Worm (Caenorhabditis elegans): ENCODE data around the gene nhr-103.

The nhr-103 gene

DNA sequence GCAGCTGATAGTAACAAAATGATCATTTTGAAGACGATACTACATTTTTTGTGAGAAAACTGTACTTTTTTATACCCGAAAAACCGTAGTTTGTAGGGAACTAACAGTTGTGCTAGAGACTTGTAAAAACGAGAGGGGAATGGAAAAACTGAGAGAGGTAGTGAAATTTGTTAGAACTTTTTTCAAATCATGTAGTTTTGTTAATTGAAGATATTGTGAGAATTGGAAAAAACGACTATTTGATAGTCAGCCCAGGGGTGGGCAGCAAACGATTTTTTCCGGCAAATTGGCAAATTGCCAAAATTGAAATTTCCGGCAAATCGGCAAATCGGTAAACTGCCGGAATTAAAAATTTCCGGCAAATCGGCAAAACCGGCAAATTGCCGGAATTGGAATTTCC is 24.1 kb downstream of the nhr-103 start, which contains the start of gene cyp-33C6:
Gene cyp-33C6, minus strand, starts transcription at position 101 of the 400 bp plus-strand sequence.
- TF ChIP-seq nhr-20 (tag; optimal IDR thresholded peaks at IDR 0.05) (no peak), unc-130 (tag; optimal IDR thresholded peaks at IDR 0.05) (no peak), fkh-10 (GFP tag; optimal IDR thresholded peaks at IDR 0.05) (no peak), sup-37 (GFP tag; optimal IDR thresholded peaks at IDR 0.05) (no peak), alr-1 (tag; optimal IDR thresholded peaks at IDR 0.05; ENCODE audit: borderline replicate concordance) (no peak), aha-1 (tag; optimal IDR thresholded peaks at IDR 0.05) (no peak), ztf-11 (tag; optimal IDR thresholded peaks at IDR 0.05) (no peak), efl-3 (GFP tag; optimal IDR thresholded peaks at IDR 0.05) (no peak), lin-13 (GFP tag; optimal IDR thresholded peaks at IDR 0.05) (no peak), grh-1 (GFP tag; IDR thresholded peaks at IDR 0.05) (no peak), zag-1 (tag; optimal IDR thresholded peaks at IDR 0.05) (no peak), irx-1 (tag; optimal IDR thresholded peaks at IDR 0.05) (no peak), nhr-76 (tag; optimal IDR thresholded peaks at IDR 0.05) (no peak), unc-98 (GFP tag; IDR thresholded peaks at IDR 0.05) (no peak), ceh-8 (GFP tag; optimal IDR thresholded peaks at IDR 0.05) (no peak), nhr-237 (tag; optimal IDR thresholded peaks at IDR 0.05) (no peak)

DNA sequence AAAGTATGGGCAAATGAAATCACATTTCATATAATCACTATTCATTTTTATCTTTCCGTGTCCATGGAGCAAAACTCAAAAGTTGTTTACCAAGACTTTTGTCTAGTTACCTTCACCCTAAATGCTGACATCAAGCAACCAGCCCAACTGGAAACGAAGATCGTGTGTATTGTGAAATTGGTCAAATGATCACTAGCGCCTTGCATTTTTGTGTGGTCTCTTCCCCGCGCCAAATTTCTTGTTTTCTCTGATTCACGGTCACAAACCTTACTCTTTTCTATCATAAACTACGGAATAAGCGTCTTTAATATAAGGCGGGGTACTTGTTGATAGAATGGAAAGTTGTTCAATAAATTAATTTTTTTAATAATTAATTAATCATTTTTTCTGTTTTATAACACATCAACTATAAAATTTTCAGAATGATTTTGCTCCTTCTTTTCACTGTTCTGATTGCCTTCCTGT is 24.9 kb downstream of the nhr-103 start, which contains the start of gene cyp-33C7:
Gene cyp-33C7, plus strand, starts transcription at position 415 of the 465 bp plus-strand sequence.
- TF ChIP-seq pag-3 (tag; optimal IDR thresholded peaks at IDR 0.05; ENCODE audit: borderline replicate concordance, insufficient read depth) (no peak), zag-1 (tag; optimal IDR thresholded peaks at IDR 0.05) (no peak), nhr-71 (tag; optimal IDR thresholded peaks at IDR 0.05) (peak; percentile 59), dpl-1 (GFP tag; optimal IDR thresholded peaks at IDR 0.05) (peak in 2 of 3 experiments; percentile 11 to 33), skn-1 (tag; optimal IDR thresholded peaks at IDR 0.05) (peak; percentile 81), isw-1 (GFP tag; IDR thresholded peaks at IDR 0.05) (no peak), mep-1 (tag; optimal IDR thresholded peaks at IDR 0.05) (peak; percentile 19), nhr-90 (tag; optimal IDR thresholded peaks at IDR 0.05; ENCODE audit: poor library complexity) (peak; percentile 36), elt-3 (tag; optimal IDR thresholded peaks at IDR 0.05) (peak in 1 of 6 experiments; percentile 37), tlp-1 (tag; optimal IDR thresholded peaks at IDR 0.05) (no peak), snpc-4 (tag; optimal IDR thresholded peaks at IDR 0.05) (no peak), mdl-1 (tag; optimal IDR thresholded peaks at IDR 0.05) (peak in 1 of 2 experiments; percentile 50), efl-1 (optimal IDR thresholded peaks at IDR 0.05) (peak in 1 of 2 experiments; percentile 29), efl-1 (GFP tag; optimal IDR thresholded peaks at IDR 0.05 in 1 of 2) (peak in 1 of 2 experiments; percentile 52), aha-1 (tag; optimal IDR thresholded peaks at IDR 0.05) (no peak), nhr-77 (tag; optimal IDR thresholded peaks at IDR 0.05) (no peak), nhr-20 (tag; optimal IDR thresholded peaks at IDR 0.05) (peak; percentile 89), jun-1 (tag; optimal IDR thresholded peaks at IDR 0.05) (peak; percentile 46), tbx-2 (tag; optimal IDR thresholded peaks at IDR 0.05) (peak; percentile 14), lin-14 (GFP tag; optimal IDR thresholded peaks at IDR 0.05) (peak; percentile 88), egl-13 (tag; optimal IDR thresholded peaks at IDR 0.05) (no peak), snu-23 (GFP tag; optimal IDR thresholded peaks at IDR 0.05) (peak; percentile 33), C34B4.2 (tag; optimal IDR thresholded peaks at IDR 0.05) (no peak), fkh-8 (tag; optimal IDR thresholded peaks at IDR 0.05) (peak; percentile 2), sox-4 (tag; optimal IDR thresholded peaks at IDR 0.05) (no peak), alr-1 (tag; optimal IDR thresholded peaks at IDR 0.05; ENCODE audit: borderline replicate concordance) (no peak), C16A3.4 (tag; optimal IDR thresholded peaks at IDR 0.05) (peak; percentile 25), nhr-84 (tag; optimal IDR thresholded peaks at IDR 0.05) (no peak), ceh-82 (tag; optimal IDR thresholded peaks at IDR 0.05) (peak in 1 of 3 experiments; percentile 26), lin-35 (GFP tag; optimal IDR thresholded peaks at IDR 0.05) (peak in 1 of 2 experiments; percentile 75), nhr-237 (tag; optimal IDR thresholded peaks at IDR 0.05) (no peak), ztf-11 (tag; optimal IDR thresholded peaks at IDR 0.05) (no peak), lsy-2 (tag; optimal IDR thresholded peaks at IDR 0.05) (peak; percentile 19 to 23), elt-2 (tag; optimal IDR thresholded peaks at IDR 0.05) (peak; percentile 75), blmp-1 (tag; optimal IDR thresholded peaks at IDR 0.05) (peak; percentile 20), fkh-10 (GFP tag; optimal IDR thresholded peaks at IDR 0.05) (no peak)
